Fruit fly (Drosophila melanogaster) whole organism, embryonic: ENCODE measurements around the gene CG2901.

ENCODE experiments used
- ATbp ChIP-seq: fragments of 200-800 bp; sonication (Bioruptor generic); optimal IDR thresholded peaks from 2 replicates; lab custom pipeline; 2017; ENCODE audit warnings: missing biosample characterization, mild to moderate bottlenecking, missing genetic modification characterization, missing genetic modification reagents
- B-H2 ChIP-seq: fragments of 200-800 bp; sonication (Bioruptor generic); optimal IDR thresholded peaks from 2 replicates; lab custom pipeline; 2018; ENCODE audit warnings: missing biosample characterization, mild to moderate bottlenecking, missing genetic modification characterization
- Blimp-1 ChIP-seq: fragments of 200-800 bp; sonication (Bioruptor generic); optimal IDR thresholded peaks from 3 replicates; lab custom pipeline; 2018; ENCODE audit warnings: missing biosample characterization, missing genetic modification characterization, mild to moderate bottlenecking, moderate library complexity, missing genetic modification reagents
- CG10147 ChIP-seq: fragments of 200-800 bp; sonication (Bioruptor generic); optimal IDR thresholded peaks from 2 replicates; lab custom pipeline; 2019; ENCODE audit warnings: missing biosample characterization, mild to moderate bottlenecking, missing genetic modification characterization, moderate library complexity
- CG10209 ChIP-seq: fragments of 200-800 bp; sonication (Bioruptor generic); optimal IDR thresholded peaks from 3 replicates; lab custom pipeline; 2017; ENCODE audit warnings: missing biosample characterization, mild to moderate bottlenecking, missing genetic modification characterization, missing genetic modification reagents
- CG1024 ChIP-seq: fragments of 200-800 bp; sonication (Bioruptor generic); IDR thresholded peaks from 2 replicates; pipeline ENCODE4 v1.3.6; 2022; ENCODE audit warnings: missing biosample characterization, missing genetic modification characterization
- CG10565 ChIP-seq: fragments of 200-800 bp; sonication (Bioruptor generic); optimal IDR thresholded peaks from 3 replicates; lab custom pipeline; 2016; ENCODE audit warnings: missing biosample characterization, mild to moderate bottlenecking, missing genetic modification characterization
- CG10979 ChIP-seq: fragments of 200-800 bp; sonication (Bioruptor generic); optimal IDR thresholded peaks from 2 replicates; lab custom pipeline; 2018; ENCODE audit warnings: missing biosample characterization, mild to moderate bottlenecking, missing genetic modification characterization, moderate library complexity
- CG11093 ChIP-seq: fragments of 200-800 bp; sonication (Bioruptor generic); IDR thresholded peaks from 3 replicates; pipeline ENCODE4 v1.3.6; 2022; ENCODE audit warnings: missing biosample characterization, missing genetic modification characterization
- CG11696 ChIP-seq: fragments of 200-800 bp; sonication (Bioruptor generic); IDR thresholded peaks from 2 replicates; pipeline ENCODE4 v1.3.6; 2022; ENCODE audit warnings: missing biosample characterization, missing genetic modification characterization
- CG12659 ChIP-seq: fragments of 200-800 bp; sonication (Bioruptor generic); optimal IDR thresholded peaks from 3 replicates; lab custom pipeline; 2017; ENCODE audit warnings: mild to moderate bottlenecking, missing biosample characterization, missing genetic modification reagents, missing genetic modification characterization
- CG14667 ChIP-seq: fragments of 200-800 bp; sonication (Bioruptor generic); IDR thresholded peaks from 2 replicates; pipeline ENCODE4 v1.3.6; 2022; ENCODE audit warnings: missing biosample characterization, missing genetic modification characterization
- CG15479 ChIP-seq: fragments of 200-800 bp; sonication (Bioruptor generic); optimal IDR thresholded peaks from 3 replicates; lab custom pipeline; 2019; ENCODE audit warnings: missing biosample characterization, mild to moderate bottlenecking, missing genetic modification characterization, moderate library complexity
- CG1602 ChIP-seq: fragments of 200-800 bp; sonication (Bioruptor generic); optimal IDR thresholded peaks from 3 replicates; lab custom pipeline; 2016; ENCODE audit warnings: missing biosample characterization, missing genetic modification characterization
- CG1603 ChIP-seq: fragments of 200-800 bp; sonication (Bioruptor generic); optimal IDR thresholded peaks from 2 replicates; lab custom pipeline; 2019; ENCODE audit warnings: missing biosample characterization, mild to moderate bottlenecking, missing genetic modification characterization, moderate library complexity
- CG16779 ChIP-seq: fragments of 200-800 bp; sonication (Bioruptor generic); IDR thresholded peaks from 2 replicates; pipeline ENCODE4 v1.3.6; 2022; ENCODE audit warnings: missing biosample characterization, missing genetic modification characterization
- CG16815 ChIP-seq: fragments of 200-800 bp; sonication (Bioruptor generic); optimal IDR thresholded peaks from 3 replicates; lab custom pipeline; 2017; ENCODE audit warnings: missing biosample characterization, mild to moderate bottlenecking, missing genetic modification characterization
- CG17186 ChIP-seq: fragments of 200-800 bp; sonication (Bioruptor generic); optimal IDR thresholded peaks from 3 replicates; lab custom pipeline; 2017; ENCODE audit warnings: missing biosample characterization, missing genetic modification reagents, missing genetic modification characterization
- CG17612 ChIP-seq: fragments of 200-800 bp; sonication (Bioruptor generic); IDR thresholded peaks from 2 replicates; pipeline ENCODE4 v1.3.6; 2022; ENCODE audit warnings: missing biosample characterization, missing genetic modification characterization
- CG17829 ChIP-seq: fragments of 200-800 bp; optimal IDR thresholded peaks from 2 replicates; lab custom pipeline; 2019; ENCODE audit warnings: missing biosample characterization, mild to moderate bottlenecking, missing genetic modification characterization, moderate library complexity
- CG18476 ChIP-seq: fragments of 200-800 bp; sonication (Bioruptor generic); optimal IDR thresholded peaks from 2 replicates; lab custom pipeline; 2016; ENCODE audit warnings: missing biosample characterization, mild to moderate bottlenecking, missing genetic modification characterization
- CG18764 ChIP-seq: fragments of 200-800 bp; sonication (Bioruptor generic); optimal IDR thresholded peaks from 3 replicates; lab custom pipeline; 2016; ENCODE audit warnings: missing biosample characterization, missing genetic modification characterization
- CG32772 ChIP-seq: fragments of 200-800 bp; sonication (Bioruptor generic); IDR thresholded peaks from 2 replicates; pipeline ENCODE4 v1.3.6; 2022; ENCODE audit warnings: missing biosample characterization, missing genetic modification characterization
- CG5180 ChIP-seq: fragments of 200-800 bp; sonication (Bioruptor generic); optimal IDR thresholded peaks from 3 replicates; lab custom pipeline; 2017; ENCODE audit warnings: missing biosample characterization, missing genetic modification characterization, mild to moderate bottlenecking, moderate library complexity, missing genetic modification reagents
- CG5245 ChIP-seq: fragments of 200-800 bp; sonication (Bioruptor generic); optimal IDR thresholded peaks from 3 replicates; lab custom pipeline; 2016; ENCODE audit warnings: missing biosample characterization, missing genetic modification characterization
- CG7963 ChIP-seq: fragments of 200-800 bp; sonication (Bioruptor generic); IDR thresholded peaks from 3 replicates; pipeline ENCODE4 v1.3.6; 2022; ENCODE audit warnings: missing biosample characterization, missing genetic modification characterization; ENCODE audit not compliant: partially characterized antibody
- CG7987 ChIP-seq: fragments of 200-800 bp; sonication (Bioruptor generic); optimal IDR thresholded peaks from 2 replicates; lab custom pipeline; 2018; ENCODE audit warnings: missing biosample characterization, mild to moderate bottlenecking, missing genetic modification characterization, moderate library complexity
- CG8089 ChIP-seq: fragments of 200-800 bp; sonication (Bioruptor generic); optimal IDR thresholded peaks from 3 replicates; lab custom pipeline; 2016; ENCODE audit warnings: missing biosample characterization, missing genetic modification characterization
- CG8290 ChIP-seq, 3 experiments: fragments of 200-800 bp; sonication (Bioruptor generic); optimal IDR thresholded peaks; 2 replicates each; lab custom pipeline; 2016 to 2019; ENCODE audit warnings: missing biosample characterization in 3 of 3, missing genetic modification characterization in 3 of 3, mild to moderate bottlenecking in 2 of 3, moderate library complexity in 1 of 3
- CG8478 ChIP-seq: fragments of >200 bp; optimal IDR thresholded peaks from 2 replicates; lab custom pipeline; 2018
- CG9876 ChIP-seq: fragments of 200-800 bp; sonication (Bioruptor generic); optimal IDR thresholded peaks from 2 replicates; lab custom pipeline; 2016; ENCODE audit warnings: missing biosample characterization, missing genetic modification characterization
- Chrac-16 ChIP-seq: fragments of 200-800 bp; sonication (Bioruptor generic); optimal IDR thresholded peaks from 3 replicates; lab custom pipeline; 2016; ENCODE audit warnings: missing biosample characterization, missing genetic modification characterization
- D ChIP-seq, 2 experiments: fragments of 200-800 bp in 1 of 2; fragments of >200 bp in 1 of 2; sonication (Bioruptor generic) in 1 of 2; optimal IDR thresholded peaks; 2 replicates in 1 of 2; 3 replicates in 1 of 2; lab custom pipeline; 2017; ENCODE audit warnings: mild to moderate bottlenecking in 1 of 2, missing biosample characterization in 1 of 2, missing genetic modification characterization in 1 of 2, missing genetic modification reagents in 1 of 2
- E2f2 ChIP-seq: fragments of 200-800 bp; sonication (Bioruptor generic); IDR thresholded peaks from 2 replicates; pipeline ENCODE4 v1.3.6; 2022; ENCODE audit warnings: missing biosample characterization, missing genetic modification characterization
- ERR ChIP-seq: fragments of 200-800 bp; sonication (Bioruptor generic); optimal IDR thresholded peaks from 2 replicates; lab custom pipeline; 2016; ENCODE audit warnings: missing biosample characterization, missing genetic modification characterization
- HHEX ChIP-seq: fragments of 200-800 bp; sonication (Bioruptor generic); optimal IDR thresholded peaks from 3 replicates; lab custom pipeline; 2017; ENCODE audit warnings: missing biosample characterization, mild to moderate bottlenecking, missing genetic modification characterization, missing genetic modification reagents
- Lpt ChIP-seq: fragments of >200 bp; optimal IDR thresholded peaks from 2 replicates; lab custom pipeline; 2018; ENCODE audit warnings: missing biosample characterization, missing genetic modification characterization
- Myb ChIP-seq: fragments of 200-800 bp; sonication (Bioruptor generic); optimal IDR thresholded peaks from 2 replicates; lab custom pipeline; 2016; ENCODE audit warnings: missing biosample characterization, missing genetic modification characterization
- Ptx1 ChIP-seq: fragments of 200-800 bp; sonication (Bioruptor generic); IDR thresholded peaks from 2 replicates; pipeline ENCODE4 v1.3.6; 2022; ENCODE audit warnings: missing biosample characterization, missing genetic modification characterization
- Taf1 ChIP-seq: fragments of 200-800 bp; sonication (Bioruptor generic); IDR thresholded peaks from 2 replicates; pipeline ENCODE4 v1.3.6; 2022; ENCODE audit warnings: missing biosample characterization, missing genetic modification characterization
- Xrp1 ChIP-seq: fragments of 200-800 bp; sonication (Bioruptor generic); IDR thresholded peaks from 2 replicates; pipeline ENCODE4 v1.3.6; 2022; ENCODE audit warnings: missing biosample characterization, missing genetic modification characterization
- YL-1 ChIP-seq: fragments of 200-800 bp; sonication (Bioruptor generic); optimal IDR thresholded peaks from 3 replicates; lab custom pipeline; 2017; ENCODE audit warnings: missing biosample characterization, mild to moderate bottlenecking, missing genetic modification characterization
- crp ChIP-seq, 2 experiments: fragments of 200-800 bp; sonication (Bioruptor generic); optimal IDR thresholded peaks; 2 replicates in 1 of 2; 3 replicates in 1 of 2; lab custom pipeline; 2017; ENCODE audit warnings: missing biosample characterization in 2 of 2, missing genetic modification characterization in 2 of 2, mild to moderate bottlenecking in 1 of 2, moderate library complexity in 1 of 2
- hth ChIP-seq: fragments of >200 bp; optimal IDR thresholded peaks from 2 replicates; lab custom pipeline; 2017; ENCODE audit warnings: inconsistent platforms
- mirr ChIP-seq: fragments of 200-800 bp; sonication (Bioruptor generic); optimal IDR thresholded peaks from 3 replicates; lab custom pipeline; 2018; ENCODE audit warnings: missing biosample characterization, mild to moderate bottlenecking, missing genetic modification characterization
- mld ChIP-seq: fragments of 200-800 bp; sonication (Bioruptor generic); IDR thresholded peaks from 3 replicates; pipeline ENCODE4 v1.3.6; 2022; ENCODE audit warnings: missing biosample characterization, missing genetic modification characterization; ENCODE audit not compliant: partially characterized antibody
- rib ChIP-seq: fragments of 200-800 bp; sonication (Bioruptor generic); IDR thresholded peaks from 2 replicates; pipeline ENCODE4 v1.3.6; 2022; ENCODE audit warnings: missing biosample characterization, missing genetic modification characterization
- sens-2 ChIP-seq: fragments of 200-800 bp; sonication (Bioruptor generic); IDR thresholded peaks from 2 replicates; pipeline ENCODE4 v1.3.6; 2022; ENCODE audit warnings: missing biosample characterization, missing genetic modification characterization
- shn ChIP-seq: fragments of 200-800 bp; sonication (Bioruptor generic); optimal IDR thresholded peaks from 3 replicates; lab custom pipeline; 2016; ENCODE audit warnings: missing biosample characterization, missing genetic modification characterization
- ssp ChIP-seq: fragments of 200-800 bp; sonication (Bioruptor generic); IDR thresholded peaks from 2 replicates; pipeline ENCODE4 v1.3.6; 2022; ENCODE audit warnings: missing biosample characterization, missing genetic modification characterization

The CG2901 gene

DNA sequence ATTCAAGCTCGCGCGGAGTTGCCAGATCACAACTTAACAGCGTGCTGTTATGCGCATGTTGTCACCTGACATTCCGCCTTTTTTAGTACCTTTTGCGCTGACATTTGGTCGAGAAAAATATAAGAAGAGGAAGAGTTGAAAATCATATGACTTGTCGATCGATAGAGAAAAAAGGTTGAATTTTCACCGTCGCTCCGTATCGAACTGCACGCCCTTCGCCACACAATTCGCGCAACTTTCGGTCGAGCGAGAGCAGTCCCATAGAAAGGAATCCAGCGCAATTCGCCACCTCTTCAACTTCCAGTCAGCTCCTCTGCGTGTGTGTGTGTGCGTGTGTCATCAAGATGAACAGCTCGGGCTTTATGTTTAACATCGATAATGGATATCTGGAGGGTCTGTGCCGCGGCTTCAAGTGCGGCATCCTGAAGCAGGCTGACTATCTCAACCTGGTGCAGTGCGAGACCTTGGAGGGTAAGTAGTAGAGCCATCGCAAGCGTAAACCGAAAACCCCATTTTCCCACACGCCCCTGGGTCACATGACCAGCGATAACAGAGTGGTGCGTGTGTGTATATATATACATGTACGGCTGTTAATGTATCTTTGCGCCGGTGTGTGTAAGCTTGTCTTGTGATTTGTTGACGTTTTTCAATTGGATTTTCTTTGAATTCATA is 52.8 kb downstream of the CG2901 start, which contains the start of gene VhaAC39-1 (continued):
- TF ChIP-seq D (optimal IDR thresholded peaks at IDR 0.05; lab: Kevin White, UChicago): peak; percentile 44
- TF ChIP-seq D (GFP tag; optimal IDR thresholded peaks at IDR 0.05; lab: Kevin White, UChicago): no peak
- TF ChIP-seq crp (GFP tag; optimal IDR thresholded peaks at IDR 0.05; lab: Kevin White, UChicago): peak in 1 of 2 experiments; percentile 71
- no peak for TF ChIP-seq CG17612 (GFP tag; lab: Robert Waterston, UW)
- TF ChIP-seq CG16815 (GFP tag; lab: Kevin White, UChicago): no peak
- peak; percentile 21 for TF ChIP-seq CG17829 (tag; lab: Kevin White, UChicago)
- no peak for TF ChIP-seq Blimp-1 (GFP tag; lab: Kevin White, UChicago)
- no peak for TF ChIP-seq CG10565
- TF ChIP-seq Lpt (GFP tag; lab: Kevin White, UChicago): no peak
- peak; percentile 4 for TF ChIP-seq CG12659 (GFP tag; lab: Kevin White, UChicago)
- peak; percentile 26 for TF ChIP-seq CG15479 (GFP tag; lab: Kevin White, UChicago)
- TF ChIP-seq Ptx1 (GFP tag; lab: Robert Waterston, UW): no peak
- TF ChIP-seq CG5245 (GFP tag; lab: Kevin White, UChicago): no peak
- TF ChIP-seq E2f2 (GFP tag; lab: Robert Waterston, UW): peak; percentile 46
- no peak for TF ChIP-seq CG32772 (GFP tag; lab: Robert Waterston, UW)
- no peak for TF ChIP-seq CG11093 (GFP tag; lab: Robert Waterston, UW)
- TF ChIP-seq CG18764 (GFP tag; lab: Kevin White, UChicago): no peak
- no peak for TF ChIP-seq CG10209
- no peak for TF ChIP-seq CG1024 (GFP tag; lab: Robert Waterston, UW)
- no peak for TF ChIP-seq CG10147 (GFP tag; lab: Kevin White, UChicago)
- TF ChIP-seq Myb: peak; percentile 53
- TF ChIP-seq Xrp1 (GFP tag; lab: Robert Waterston, UW): no peak
- no peak for TF ChIP-seq CG14667
- no peak for TF ChIP-seq hth
- no peak for TF ChIP-seq sens-2 (GFP tag; lab: Robert Waterston, UW)
- TF ChIP-seq CG8089: no peak
- no peak for TF ChIP-seq HHEX (GFP tag; lab: Kevin White, UChicago)
- peak; percentile 8 for TF ChIP-seq CG5180
- peak; percentile 37 for TF ChIP-seq CG1603 (tag; lab: Kevin White, UChicago)
- TF ChIP-seq B-H2 (GFP tag; lab: Kevin White, UChicago): no peak
- TF ChIP-seq CG18476 (GFP tag; lab: Kevin White, UChicago): no peak
- TF ChIP-seq CG17186 (GFP tag; lab: Kevin White, UChicago): peak; percentile 99
- TF ChIP-seq CG7963 (GFP tag; lab: Robert Waterston, UW): no peak
- no peak for TF ChIP-seq ssp (GFP tag; lab: Robert Waterston, UW)
- no peak for TF ChIP-seq CG1602 (GFP tag; lab: Kevin White, UChicago)
- no peak for TF ChIP-seq CG8290 (GFP tag; optimal IDR thresholded peaks at IDR 0.05; lab: Kevin White, UChicago)
- TF ChIP-seq CG8290 (tag; optimal IDR thresholded peaks at IDR 0.05; lab: Kevin White, UChicago): peak in 1 of 2 experiments; percentile 10
- TF ChIP-seq CG7987: no peak
- no peak for TF ChIP-seq CG10979 (tag; lab: Kevin White, UChicago)
- TF ChIP-seq CG11696 (GFP tag; lab: Robert Waterston, UW): no peak
- no peak for TF ChIP-seq Taf1 (GFP tag; lab: Robert Waterston, UW)
- TF ChIP-seq ERR (GFP tag; lab: Kevin White, UChicago): no peak
- TF ChIP-seq CG9876 (GFP tag; lab: Kevin White, UChicago): no peak
- TF ChIP-seq mirr (GFP tag; lab: Kevin White, UChicago): no peak
- TF ChIP-seq YL-1 (GFP tag; lab: Kevin White, UChicago): peak; percentile 92
- TF ChIP-seq rib (GFP tag; lab: Robert Waterston, UW): no peak
- TF ChIP-seq shn (GFP tag; lab: Kevin White, UChicago): no peak
- no peak for TF ChIP-seq ATbp (GFP tag; lab: Kevin White, UChicago)
- TF ChIP-seq Chrac-16 (GFP tag; lab: Kevin White, UChicago): no peak
- no peak for TF ChIP-seq CG16779 (GFP tag; lab: Robert Waterston, UW)
- peak; percentile 37 for TF ChIP-seq CG8478
- no peak for TF ChIP-seq mld (GFP tag; lab: Robert Waterston, UW)
